Fruit fly (Drosophila melanogaster) whole organism, embryonic: ENCODE data around the gene CG13457.
A peak's percentile ranks its signal among the peaks of the same experiment; 100 is the strongest.

Experiments
- B-H2 ChIP-seq: fragments of 200-800 bp; sonication (Bioruptor generic); optimal IDR thresholded peaks from 2 replicates; lab custom pipeline; 2018; ENCODE audit warnings: missing biosample characterization, mild to moderate bottlenecking, missing genetic modification characterization
- Bgb ChIP-seq: fragments of 200-800 bp; sonication (Bioruptor generic); IDR thresholded peaks from 2 replicates; pipeline ENCODE4 v1.3.6; 2022; ENCODE audit warnings: missing biosample characterization, missing genetic modification characterization; ENCODE audit not compliant: partially characterized antibody
- Blimp-1 ChIP-seq: fragments of 200-800 bp; sonication (Bioruptor generic); optimal IDR thresholded peaks from 3 replicates; lab custom pipeline; 2018; ENCODE audit warnings: missing biosample characterization, missing genetic modification characterization, mild to moderate bottlenecking, moderate library complexity, missing genetic modification reagents
- Bteb2 ChIP-seq: fragments of 200-800 bp; sonication (Bioruptor generic); optimal IDR thresholded peaks from 2 replicates; lab custom pipeline; 2016; ENCODE audit warnings: missing biosample characterization, missing genetic modification characterization
- CG10462 ChIP-seq: fragments of 200-800 bp; sonication (Bioruptor generic); optimal IDR thresholded peaks from 2 replicates; lab custom pipeline; 2016; ENCODE audit warnings: missing biosample characterization, missing genetic modification characterization
- CG11398 ChIP-seq: fragments of 200-800 bp; sonication (Bioruptor generic); optimal IDR thresholded peaks from 2 replicates; lab custom pipeline; 2016; ENCODE audit warnings: missing biosample characterization, missing genetic modification characterization
- CG12155 ChIP-seq: fragments of 200-800 bp; sonication (Bioruptor generic); optimal IDR thresholded peaks from 3 replicates; lab custom pipeline; 2016; ENCODE audit warnings: missing biosample characterization, missing genetic modification characterization
- CG12769 ChIP-seq: fragments of 200-800 bp; sonication (Bioruptor generic); optimal IDR thresholded peaks from 2 replicates; lab custom pipeline; 2019; ENCODE audit warnings: missing biosample characterization, mild to moderate bottlenecking, missing genetic modification characterization, moderate library complexity
- CG13296 ChIP-seq: fragments of 200-800 bp; sonication (Bioruptor generic); optimal IDR thresholded peaks from 3 replicates; lab custom pipeline; 2018; ENCODE audit warnings: missing biosample characterization, mild to moderate bottlenecking, missing genetic modification characterization
- CG14667 ChIP-seq: fragments of 200-800 bp; sonication (Bioruptor generic); IDR thresholded peaks from 2 replicates; pipeline ENCODE4 v1.3.6; 2022; ENCODE audit warnings: missing biosample characterization, missing genetic modification characterization
- CG1602 ChIP-seq: fragments of 200-800 bp; sonication (Bioruptor generic); optimal IDR thresholded peaks from 3 replicates; lab custom pipeline; 2016; ENCODE audit warnings: missing biosample characterization, missing genetic modification characterization
- CG17359 ChIP-seq: fragments of 200-800 bp; sonication (Bioruptor generic); optimal IDR thresholded peaks from 3 replicates; lab custom pipeline; 2018; ENCODE audit warnings: missing biosample characterization, mild to moderate bottlenecking, missing genetic modification characterization, moderate library complexity
- CG31224 ChIP-seq: fragments of 200-800 bp; sonication (Bioruptor generic); IDR thresholded peaks from 2 replicates; pipeline ENCODE4 v1.3.6; 2022; ENCODE audit warnings: missing biosample characterization, missing genetic modification characterization
- CG31365 ChIP-seq: fragments of 200-800 bp; sonication (Bioruptor generic); optimal IDR thresholded peaks from 2 replicates; lab custom pipeline; 2018; ENCODE audit warnings: missing biosample characterization, mild to moderate bottlenecking, missing genetic modification characterization
- CG43689 ChIP-seq: fragments of 200-800 bp; sonication (Bioruptor generic); IDR thresholded peaks from 2 replicates; pipeline ENCODE4 v1.3.6; 2022; ENCODE audit warnings: missing biosample characterization, missing genetic modification characterization
- CG4854 ChIP-seq: fragments of 200-800 bp; sonication (Bioruptor generic); optimal IDR thresholded peaks from 2 replicates; lab custom pipeline; 2016; ENCODE audit warnings: missing biosample characterization, missing genetic modification characterization, inconsistent platforms
- CG6254 ChIP-seq: fragments of 200-800 bp; sonication (Bioruptor generic); optimal IDR thresholded peaks from 3 replicates; lab custom pipeline; 2017; ENCODE audit warnings: mild to moderate bottlenecking, missing biosample characterization, missing genetic modification reagents, missing genetic modification characterization
- CG7372 ChIP-seq: fragments of 200-800 bp; sonication (Bioruptor generic); IDR thresholded peaks from 2 replicates; pipeline ENCODE4 v1.3.6; 2022; ENCODE audit warnings: missing biosample characterization, missing genetic modification characterization
- CG7839 ChIP-seq: fragments of 200-800 bp; sonication (Bioruptor generic); optimal IDR thresholded peaks from 3 replicates; lab custom pipeline; 2018; ENCODE audit warnings: missing biosample characterization, mild to moderate bottlenecking, missing genetic modification characterization, moderate library complexity
- CG9876 ChIP-seq: fragments of 200-800 bp; sonication (Bioruptor generic); optimal IDR thresholded peaks from 2 replicates; lab custom pipeline; 2016; ENCODE audit warnings: missing biosample characterization, missing genetic modification characterization
- CHES-1-like ChIP-seq: fragments of 200-800 bp; sonication (Bioruptor generic); optimal IDR thresholded peaks from 2 replicates; lab custom pipeline; 2016; ENCODE audit warnings: missing biosample characterization, missing genetic modification characterization
- Camta ChIP-seq: fragments of 200-800 bp; sonication (Bioruptor generic); optimal IDR thresholded peaks from 2 replicates; lab custom pipeline; 2016; ENCODE audit warnings: missing biosample characterization, missing genetic modification characterization
- D19B ChIP-seq: fragments of 200-800 bp; sonication (Bioruptor generic); optimal IDR thresholded peaks from 2 replicates; lab custom pipeline; 2017; ENCODE audit warnings: missing biosample characterization, mild to moderate bottlenecking, missing genetic modification characterization
- Dbx ChIP-seq: fragments of 200-800 bp; sonication (Bioruptor generic); IDR thresholded peaks from 3 replicates; pipeline ENCODE4 v1.3.6; 2022; ENCODE audit warnings: missing biosample characterization, missing genetic modification characterization
- Dek ChIP-seq: fragments of 200-800 bp; sonication (Bioruptor generic); optimal IDR thresholded peaks from 3 replicates; lab custom pipeline; 2019; ENCODE audit warnings: missing biosample characterization, mild to moderate bottlenecking, missing genetic modification characterization, moderate library complexity
- Fer1 ChIP-seq: fragments of 200-800 bp; sonication (Bioruptor generic); optimal IDR thresholded peaks from 2 replicates; lab custom pipeline; 2017; ENCODE audit warnings: missing biosample characterization, mild to moderate bottlenecking, missing genetic modification characterization
- Hr78 ChIP-seq, 2 experiments: fragments of 200-800 bp in 1 of 2; fragments of >200 bp in 1 of 2; sonication (Bioruptor generic) in 1 of 2; optimal IDR thresholded peaks; 2 replicates each; lab custom pipeline; 2017 to 2019; ENCODE audit warnings: missing biosample characterization in 2 of 2, missing genetic modification characterization in 2 of 2, mild to moderate bottlenecking in 1 of 2, moderate library complexity in 1 of 2
- MBD-R2 ChIP-seq: fragments of 200-800 bp; sonication (Bioruptor generic); IDR thresholded peaks from 2 replicates; pipeline ENCODE4 v1.3.6; 2022; ENCODE audit warnings: missing biosample characterization, missing genetic modification characterization
- MTF-1 ChIP-seq: fragments of 200-800 bp; sonication (Bioruptor generic); optimal IDR thresholded peaks from 2 replicates; lab custom pipeline; 2018; ENCODE audit warnings: missing biosample characterization, mild to moderate bottlenecking, missing genetic modification characterization, borderline replicate concordance
- Med ChIP-seq: fragments of 200-800 bp; sonication (Bioruptor generic); peaks from one replicate; lab custom pipeline; 2016; ENCODE audit warnings: missing biosample characterization, missing genetic modification characterization, mild to moderate bottlenecking, inconsistent platforms, moderate library complexity
- Nf-YC ChIP-seq: fragments of 200-800 bp; optimal IDR thresholded peaks from 3 replicates; lab custom pipeline; 2019; ENCODE audit warnings: missing biosample characterization, mild to moderate bottlenecking, missing genetic modification characterization, moderate library complexity
- Vsx1 ChIP-seq: fragments of 200-800 bp; sonication (Bioruptor generic); optimal IDR thresholded peaks from 2 replicates; lab custom pipeline; 2017; ENCODE audit warnings: missing biosample characterization, mild to moderate bottlenecking, missing genetic modification characterization, missing genetic modification reagents
- bbx ChIP-seq: fragments of 200-800 bp; sonication (Bioruptor generic); IDR thresholded peaks from 2 replicates; pipeline ENCODE4 v1.3.6; 2022; ENCODE audit warnings: missing biosample characterization, missing genetic modification characterization; ENCODE audit not compliant: partially characterized antibody
- cg ChIP-seq: fragments of 200-800 bp; sonication (Bioruptor generic); optimal IDR thresholded peaks from 3 replicates; lab custom pipeline; 2019; ENCODE audit warnings: missing biosample characterization, mild to moderate bottlenecking, missing genetic modification characterization, moderate library complexity
- dpn ChIP-seq, 2 experiments: fragments of 200-800 bp; sonication (Bioruptor generic); optimal IDR thresholded peaks; 3 replicates each; lab custom pipeline; 2016; ENCODE audit warnings: missing biosample characterization in 2 of 2, missing genetic modification characterization in 2 of 2
- esg ChIP-seq: fragments of 200-800 bp; sonication (Bioruptor generic); conservative IDR thresholded peaks from 2 replicates; pipeline ENCODE4 v1.3.6; 2022; ENCODE audit warnings: missing biosample characterization, missing genetic modification characterization
- ewg ChIP-seq: fragments of 200-800 bp; sonication (Bioruptor generic); optimal IDR thresholded peaks from 3 replicates; lab custom pipeline; 2017; ENCODE audit warnings: mild to moderate bottlenecking, missing biosample characterization, missing genetic modification reagents, missing genetic modification characterization
- fd64A ChIP-seq: fragments of 200-800 bp; sonication (Bioruptor generic); optimal IDR thresholded peaks from 3 replicates; lab custom pipeline; 2018; ENCODE audit warnings: missing biosample characterization, mild to moderate bottlenecking, missing genetic modification characterization
- her ChIP-seq: fragments of 200-800 bp; sonication (Bioruptor generic); optimal IDR thresholded peaks from 2 replicates; lab custom pipeline; 2016; ENCODE audit warnings: missing biosample characterization, missing genetic modification characterization
- insv ChIP-seq, 2 experiments: fragments of 200-800 bp; sonication (Bioruptor generic); optimal IDR thresholded peaks; 3 replicates each; lab custom pipeline; 2016 to 2018; ENCODE audit warnings: missing biosample characterization in 2 of 2, missing genetic modification characterization in 2 of 2
- lab ChIP-seq: fragments of 200-800 bp; sonication (Bioruptor generic); optimal IDR thresholded peaks from 3 replicates; lab custom pipeline; 2017; ENCODE audit warnings: missing biosample characterization, missing genetic modification characterization, mild to moderate bottlenecking, moderate library complexity, missing genetic modification reagents
- lilli ChIP-seq: fragments of 200-800 bp; sonication (Bioruptor generic); optimal IDR thresholded peaks from 3 replicates; lab custom pipeline; 2016; ENCODE audit warnings: missing biosample characterization, missing genetic modification characterization
- sqz ChIP-seq: fragments of 200-800 bp; sonication (Bioruptor generic); optimal IDR thresholded peaks from 3 replicates; lab custom pipeline; 2018; ENCODE audit warnings: missing biosample characterization, mild to moderate bottlenecking, missing genetic modification characterization
- stc ChIP-seq: fragments of 200-800 bp; sonication (Bioruptor generic); IDR thresholded peaks from 2 replicates; pipeline ENCODE4 v1.3.6; 2022; ENCODE audit warnings: missing biosample characterization, missing genetic modification characterization
- unc-4 ChIP-seq: fragments of 200-800 bp; sonication (Bioruptor generic); IDR thresholded peaks from 2 replicates; pipeline ENCODE4 v1.3.6; 2022; ENCODE audit warnings: missing biosample characterization, missing genetic modification characterization; ENCODE audit not compliant: partially characterized antibody
- zf30C ChIP-seq: fragments of 200-800 bp; sonication (Bioruptor generic); optimal IDR thresholded peaks from 3 replicates; lab custom pipeline; 2018; ENCODE audit warnings: missing biosample characterization, mild to moderate bottlenecking, missing genetic modification characterization
- zfh1 ChIP-seq: fragments of 200-800 bp; sonication (Bioruptor generic); IDR thresholded peaks from 3 replicates; pipeline ENCODE4 v1.3.6; 2022; ENCODE audit warnings: missing biosample characterization, missing genetic modification characterization

The CG13457 gene

dm6 chr3L:15142004-15142890 is 11.1 kb upstream of the CG13457 start, which contains the start of gene Pdi (continued):
- TF ChIP-seq unc-4 (GFP tag; lab: Robert Waterston, UW) (peak; percentile 83), CG12155 (GFP tag; lab: Kevin White, UChicago) (peak; percentile 17), Vsx1 (GFP tag; lab: Kevin White, UChicago) (no peak), CHES-1-like (no peak), CG43689 (GFP tag; lab: Robert Waterston, UW) (no peak), CG7839 (tag; lab: Kevin White, UChicago) (peak; percentile 29), Blimp-1 (GFP tag; lab: Kevin White, UChicago) (peak; percentile 24), CG11398 (GFP tag; lab: Kevin White, UChicago) (peak; percentile 37), Dbx (GFP tag; lab: Robert Waterston, UW) (0 out of 3 replicates have a peak, but pooled peaks have one; percentile 33), ewg (GFP tag; lab: Kevin White, UChicago) (peak; percentile 10), CG17359 (peak; percentile 56), CG14667 (GFP tag; lab: Robert Waterston, UW) (no peak), esg (GFP tag; lab: Robert Waterston, UW) (no peak), CG4854 (GFP tag; lab: Kevin White, UChicago) (peak; percentile 12), Med (GFP tag; lab: Kevin White, UChicago) (peak; percentile 91), D19B (GFP tag; lab: Kevin White, UChicago) (no peak), zf30C (no peak), Fer1 (GFP tag; lab: Kevin White, UChicago) (peak; percentile 29), Dek (tag; lab: Kevin White, UChicago) (peak; percentile 42), zfh1 (peak; percentile 32; the same call in 1 of the 3 replicates), CG12769 (peak; percentile 43), CG31224 (GFP tag; lab: Robert Waterston, UW) (no peak), CG1602 (peak; percentile 0), her (peak; percentile 5), CG7372 (no peak), cg (GFP tag; lab: Kevin White, UChicago) (peak; percentile 0), MTF-1 (GFP tag; lab: Kevin White, UChicago) (peak; percentile 1), Hr78 (GFP tag; optimal IDR thresholded peaks at IDR 0.05; lab: Kevin White, UChicago) (peak in 1 of 2 experiments; percentile 99), CG13296 (GFP tag; lab: Kevin White, UChicago) (peak; percentile 31), insv (GFP tag; optimal IDR thresholded peaks at IDR 0.05; lab: Kevin White, UChicago) (peak in 1 of 2 experiments; percentile 24), Bgb (peak; percentile 76), Camta (GFP tag; lab: Kevin White, UChicago) (peak; percentile 31), CG31365 (tag; lab: Kevin White, UChicago) (peak; percentile 13), lilli (GFP tag; lab: Kevin White, UChicago) (peak; percentile 52), Bteb2 (GFP tag; lab: Kevin White, UChicago) (peak; percentile 33), lab (GFP tag; lab: Kevin White, UChicago) (no peak), B-H2 (GFP tag; lab: Kevin White, UChicago) (peak; percentile 50), Nf-YC (peak; percentile 36), CG10462 (GFP tag; lab: Kevin White, UChicago) (no peak), bbx (peak; percentile 83), MBD-R2 (GFP tag; lab: Robert Waterston, UW) (peak; percentile 29; the same call in 1 of the 2 replicates), fd64A (GFP tag; lab: Kevin White, UChicago) (no peak), CG6254 (GFP tag; lab: Kevin White, UChicago) (no peak), dpn (GFP tag; optimal IDR thresholded peaks at IDR 0.05; lab: Kevin White, UChicago) (peak in 1 of 2 experiments; percentile 51), stc (no peak), sqz (peak; percentile 38), CG9876 (GFP tag; lab: Kevin White, UChicago) (no peak)
